Worm (Caenorhabditis elegans): ENCODE results near the gene K09G1.1.

- TF ChIP-seq flt-1 (GFP tag; IDR thresholded peaks at IDR 0.05): no peak
- no peak for TF ChIP-seq tab-1 (GFP tag; IDR thresholded peaks at IDR 0.05)
- TF ChIP-seq med-1 (GFP tag; optimal IDR thresholded peaks at IDR 0.05; ENCODE audit: insufficient read depth): no peak
Measured at ce11 chrV:9583323-9583644, at the start of gene K09G1.1.

All from whole organism, midembryonic.